Worm (Caenorhabditis elegans) whole organism, L4 larva: ENCODE measurements around the gene ska-3.
A peak's percentile ranks its signal among the peaks of the same experiment; 100 is the strongest.

Experiments
- T20F7.1 ChIP-seq: fragments of 200-800 bp; sonication (Bioruptor generic); optimal IDR thresholded peaks from 2 replicates; lab custom pipeline; 2018; ENCODE audit warnings: mild to moderate bottlenecking, missing genetic modification characterization, missing compliant biosample characterization
- aha-1 ChIP-seq: fragments of 150-350 bp; peaks from one replicate; lab custom pipeline; 2014; ENCODE audit warnings: missing biosample characterization, missing genetic modification characterization

DNA sequence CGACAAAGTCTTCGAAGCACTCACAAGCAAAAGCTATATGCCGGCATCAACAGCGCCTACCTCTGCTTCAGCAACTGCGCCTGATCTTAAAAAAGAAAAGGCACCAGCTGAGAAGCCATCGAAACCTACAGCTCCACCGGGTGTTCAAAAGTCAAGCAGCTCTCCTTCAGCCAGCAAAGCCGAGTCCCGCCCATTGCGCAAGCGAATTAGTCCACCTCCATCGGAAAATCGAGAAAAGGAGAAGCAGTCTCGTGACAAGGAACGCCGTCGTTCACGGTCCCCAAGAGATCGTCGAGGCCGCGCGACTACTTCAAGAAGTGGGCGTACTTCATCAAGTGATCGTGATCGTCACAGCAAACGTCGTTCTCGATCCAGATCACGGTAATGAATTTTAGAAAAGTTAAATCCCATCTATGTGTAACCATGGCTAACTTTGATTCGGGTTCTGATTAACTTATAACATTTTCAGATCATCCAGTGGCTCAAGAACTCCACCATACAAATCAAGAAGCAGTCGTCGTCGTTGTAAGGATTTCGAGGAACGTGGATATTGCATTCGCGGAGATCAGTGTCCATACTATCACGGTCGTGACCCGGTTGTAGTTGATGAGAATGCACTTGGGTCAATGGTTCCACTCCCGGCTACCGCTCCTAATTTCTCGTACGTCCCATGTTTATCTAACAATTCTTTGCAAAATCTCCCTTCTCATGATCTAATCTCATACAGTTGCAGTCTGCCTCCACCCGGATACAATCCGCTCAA is 33.3 kb upstream of the ska-3 start:
- no peak for TF ChIP-seq T20F7.1
- peak; percentile 93 for TF ChIP-seq aha-1
